Worm (Caenorhabditis elegans): ENCODE results near the gene C43G2.3.
"Not testable (repeated sequence)": the region's sequence is repeated elsewhere in the genome, so short reads cannot be mapped to it uniquely, and the experiment has no call there.

Gene C43G2.3

DNA sequence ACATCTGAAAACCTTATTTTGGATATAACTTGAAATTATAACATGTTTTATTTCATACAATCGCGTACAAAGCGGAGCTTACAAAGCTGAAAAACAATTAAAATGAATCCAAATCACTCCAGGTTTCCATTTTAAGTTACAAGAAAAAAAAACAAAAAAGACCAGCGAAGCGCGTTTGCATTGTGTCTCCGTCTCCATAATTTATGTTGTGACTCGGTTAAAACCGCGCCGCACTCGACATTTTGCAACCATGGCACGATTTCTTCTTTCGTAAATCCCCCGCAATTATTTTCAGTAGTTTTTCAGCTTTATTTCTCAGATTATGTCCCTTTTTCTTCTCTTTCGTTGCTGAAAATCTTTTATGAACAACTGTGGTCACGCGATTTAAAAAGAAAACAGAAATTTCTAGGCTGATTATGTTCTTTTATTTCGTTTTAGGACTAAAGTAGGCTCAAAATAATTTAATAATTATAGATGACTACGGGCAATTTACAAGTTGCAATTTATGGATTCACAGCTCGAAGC is 7.4 kb downstream of the C43G2.3 start, which contains the start of the genes F38A5.2 and dnj-11 (continued):
- TF ChIP-seq fkh-10 (GFP tag; optimal IDR thresholded peaks at IDR 0.05) = peak; percentile 38
- no peak for TF ChIP-seq lin-15B (tag; optimal IDR thresholded peaks at IDR 0.05)
- TF ChIP-seq ceh-44 (GFP tag; IDR thresholded peaks at IDR 0.05) = no peak
- TF ChIP-seq nhr-77 (tag; optimal IDR thresholded peaks at IDR 0.05) = peak; percentile 67
- TF ChIP-seq pqm-1 (tag; optimal IDR thresholded peaks at IDR 0.05) = no peak
- no peak for TF ChIP-seq T26A8.4 (GFP tag; IDR thresholded peaks at IDR 0.05)
- peak; percentile 89 for TF ChIP-seq mes-2 (tag; optimal IDR thresholded peaks at IDR 0.05; ENCODE audit: poor library complexity, severe bottlenecking)
- peak; percentile 26 for TF ChIP-seq duxl-1 (tag; optimal IDR thresholded peaks at IDR 0.05; ENCODE audit: poor library complexity)
- TF ChIP-seq nhr-11 (tag; optimal IDR thresholded peaks at IDR 0.05) = peak; percentile 50
- peak; percentile 60 for TF ChIP-seq rbr-2 (tag; optimal IDR thresholded peaks at IDR 0.05)
- TF ChIP-seq spr-1 (tag; optimal IDR thresholded peaks at IDR 0.05) = no peak
- TF ChIP-seq hlh-30 (tag; optimal IDR thresholded peaks at IDR 0.05; ENCODE audit: insufficient read depth) = peak; percentile 70
- TF ChIP-seq snpc-4 (tag; optimal IDR thresholded peaks at IDR 0.05) = peak; percentile 43
- peak; percentile 66 for TF ChIP-seq snpc-1.2 (GFP tag; IDR thresholded peaks at IDR 0.05)
- TF ChIP-seq hmg-1.1 (GFP tag; IDR thresholded peaks at IDR 0.05) = 0 out of 2 replicates have a peak, but pooled peaks have one; percentile 41
- no peak for TF ChIP-seq pha-4 (GFP tag; IDR thresholded peaks at IDR 0.05)
- TF ChIP-seq pha-4 (tag; optimal IDR thresholded peaks at IDR 0.05) = peak; percentile 80
- TF ChIP-seq nhr-42 (GFP tag; IDR thresholded peaks at IDR 0.05) = no peak
- TF ChIP-seq dve-1 (tag; optimal IDR thresholded peaks at IDR 0.05; ENCODE audit: insufficient read depth) = peak; percentile 83
- peak; percentile 82 for TF ChIP-seq nhr-6 (tag; optimal IDR thresholded peaks at IDR 0.05)
- TF ChIP-seq Y105C5A.15 (GFP tag; IDR thresholded peaks at IDR 0.05) = no peak
- 0 out of 2 replicates have a peak, but pooled peaks have one; percentile 12 for TF ChIP-seq tra-1 (GFP tag; IDR thresholded peaks at IDR 0.05)
- peak in 1 of 2 experiments; percentile 89 for TF ChIP-seq lsy-2 (tag; optimal IDR thresholded peaks at IDR 0.05)

DNA sequence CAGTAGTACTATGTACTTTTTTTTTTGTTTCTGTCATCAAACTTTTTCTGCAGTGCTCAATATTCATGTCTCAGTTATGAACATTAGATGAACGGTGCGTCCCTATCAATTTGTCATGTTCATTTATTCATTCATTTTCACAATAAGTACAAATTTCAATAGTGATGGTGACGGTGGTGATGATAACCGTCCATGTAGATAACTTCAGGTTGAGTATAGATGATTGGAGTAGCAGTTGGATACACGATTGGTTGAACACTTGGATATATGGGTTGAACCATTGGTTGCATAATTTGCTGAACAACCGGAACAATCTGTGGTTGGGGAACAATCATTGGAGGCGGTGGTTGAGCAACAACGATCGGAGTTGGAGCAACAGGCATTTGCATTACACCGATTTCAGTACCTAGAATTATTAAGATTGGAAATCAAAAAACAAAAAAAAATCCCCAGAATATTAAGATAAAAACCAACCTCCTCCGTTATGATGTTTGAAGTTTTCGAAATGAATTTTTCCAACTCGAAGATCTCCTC is 10.1 kb downstream of the C43G2.3 start:
- peak; percentile 51; the same call in 1 of the 2 replicates for TF ChIP-seq snpc-1.2 (GFP tag; IDR thresholded peaks at IDR 0.05)
- 0 out of 2 replicates have a peak, but pooled peaks have one; percentile 14 for TF ChIP-seq lin-38 (GFP tag; IDR thresholded peaks at IDR 0.05)
- no peak for TF ChIP-seq lin-15B (tag; optimal IDR thresholded peaks at IDR 0.05)
- TF ChIP-seq lin-29 (GFP tag; IDR thresholded peaks at IDR 0.05) = no peak
- TF ChIP-seq php-3 (GFP tag; IDR thresholded peaks at IDR 0.05) = no peak

DNA sequence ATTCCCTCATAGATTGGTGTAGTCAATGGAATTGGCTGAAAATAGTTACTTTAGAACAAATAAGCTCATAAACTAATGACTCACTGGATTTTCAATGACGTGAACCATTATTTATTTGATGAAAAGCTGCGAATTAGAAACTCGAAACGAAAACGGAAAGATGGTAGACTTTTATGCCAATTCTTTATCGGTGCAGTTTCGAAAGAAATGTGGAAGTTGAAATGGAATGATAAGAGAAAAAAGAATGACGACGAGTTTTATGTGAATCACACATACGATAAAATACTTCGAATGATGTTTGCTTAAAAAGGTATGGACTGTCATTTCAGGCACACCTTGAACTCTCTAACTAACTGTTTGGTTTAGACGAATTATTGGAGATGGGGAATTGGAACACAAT is 12.0 kb downstream of the C43G2.3 start, which contains the start of the genes lec-11 and irld-7:
Gene lec-11 (minus strand): TSS at position 126 of the 400 bp plus-strand sequence.
Gene irld-7 (plus strand): TSS at position 332 of the 400 bp plus-strand sequence.
- no peak for TF ChIP-seq nhr-6 (tag; optimal IDR thresholded peaks at IDR 0.05)
- peak; percentile 73 for TF ChIP-seq dmd-6 (GFP tag; IDR thresholded peaks at IDR 0.05)
- TF ChIP-seq ZK337.2 (GFP tag; IDR thresholded peaks at IDR 0.05) = no peak
- peak; percentile 65 for TF ChIP-seq php-3 (GFP tag; IDR thresholded peaks at IDR 0.05)
- peak; percentile 80 for TF ChIP-seq pqm-1 (tag; optimal IDR thresholded peaks at IDR 0.05)
- peak; percentile 50 for TF ChIP-seq nhr-28 (tag; optimal IDR thresholded peaks at IDR 0.05)
- TF ChIP-seq daf-16 (GFP tag; optimal IDR thresholded peaks at IDR 0.05) = no peak
- peak; percentile 33 for TF ChIP-seq daf-16 (tag; optimal IDR thresholded peaks at IDR 0.05)

DNA sequence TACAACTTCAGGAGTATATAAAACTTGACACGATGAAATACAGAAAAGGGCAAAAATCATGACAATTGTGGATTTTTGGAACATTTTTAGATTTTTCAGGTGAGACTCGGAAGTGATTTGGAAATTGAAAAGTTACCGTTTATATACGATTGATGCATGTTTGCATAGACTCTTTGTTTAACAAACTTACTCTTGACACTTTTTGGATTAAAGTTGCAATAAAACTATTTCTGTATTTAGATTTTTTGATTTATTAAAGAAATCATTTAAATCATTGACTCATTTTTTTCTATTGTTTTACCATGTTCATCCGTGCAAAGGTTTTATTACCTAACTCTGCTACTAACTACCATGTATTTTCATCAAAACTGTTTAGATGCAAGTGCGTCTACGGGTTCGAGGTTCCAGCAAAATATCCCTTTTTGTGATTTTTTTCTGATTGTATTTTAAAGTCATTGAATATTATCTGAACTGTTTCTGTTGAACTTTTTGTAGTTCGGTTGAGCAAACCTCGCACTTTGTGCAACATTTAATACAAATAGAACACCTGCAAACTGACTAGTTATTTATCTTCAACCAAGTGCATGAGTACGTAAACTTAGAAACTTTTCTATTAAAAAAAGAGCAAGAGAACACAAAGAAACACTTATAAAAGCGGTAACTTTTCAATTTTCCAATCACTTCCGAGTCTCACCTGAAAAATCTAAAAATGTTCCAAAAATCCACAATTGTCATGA is 13.2 kb downstream of the C43G2.3 start, which contains the start of the genes nspb-1 and nspb-2:
Gene nspb-1 (minus strand): TSS at position 101 of the 737 bp plus-strand sequence.
Gene nspb-2 (plus strand): TSS at position 687 of the 737 bp plus-strand sequence.
- TF ChIP-seq dpl-1 (GFP tag; optimal IDR thresholded peaks at IDR 0.05); ces-1 (GFP tag; optimal IDR thresholded peaks at IDR 0.05); Y48G9A.11 (GFP tag; IDR thresholded peaks at IDR 0.05): not testable (repeated sequence)
